Worm (Caenorhabditis elegans): ENCODE data around the gene C06H5.13.

DNA sequence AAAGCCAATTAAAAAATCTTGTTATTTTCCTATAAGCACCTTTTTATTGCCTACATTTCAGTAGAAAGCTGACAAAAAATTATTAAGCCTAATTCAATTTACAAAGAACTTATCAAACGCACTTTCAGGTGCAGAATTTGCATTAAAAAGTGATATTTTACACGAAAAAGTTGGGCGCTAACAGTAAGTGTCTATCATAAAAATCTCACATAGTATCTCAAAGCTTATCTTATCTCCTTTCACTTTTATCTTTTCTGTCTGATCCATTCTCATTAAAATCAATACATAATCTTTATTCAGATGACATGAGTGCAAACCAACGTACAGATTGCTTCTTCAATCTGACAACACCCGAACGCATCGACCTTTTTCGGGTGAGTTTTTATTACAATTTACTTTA lies 12.5 kb upstream of the C06H5.13 start, which contains the start of gene dcar-1:
- no peak for TF ChIP-seq tab-1 (GFP tag; IDR thresholded peaks at IDR 0.05)
- no peak for TF ChIP-seq T22C8.4 (GFP tag; IDR thresholded peaks at IDR 0.05)
- TF ChIP-seq flt-1 (GFP tag; IDR thresholded peaks at IDR 0.05) = no peak
